Fruit fly (Drosophila melanogaster): ENCODE results near the gene Pbp95.
A peak's percentile ranks its signal among the peaks of the same experiment; 100 is the strongest.

Gene Pbp95

dm6 chr3R:8037896-8038295, 24.3 kb downstream of the Pbp95 start:
- TF ChIP-seq CG11902 (GFP tag; optimal IDR thresholded peaks at IDR 0.05) (peak; percentile 47), CG3919 (GFP tag; optimal IDR thresholded peaks at IDR 0.05) (peak; percentile 83), CG15336 (GFP tag; IDR thresholded peaks at IDR 0.05) (peak; percentile 82), CG10631 (GFP tag; optimal IDR thresholded peaks at IDR 0.05) (peak; percentile 54), CG11762 (GFP tag; optimal IDR thresholded peaks at IDR 0.05; ENCODE audit: insufficient read depth) (peak; percentile 55), pdm3 (GFP tag; optimal IDR thresholded peaks at IDR 0.05) (peak; percentile 56), Ets21C (GFP tag; optimal IDR thresholded peaks at IDR 0.05) (peak; percentile 13), Eip75B (GFP tag; optimal IDR thresholded peaks at IDR 0.05) (peak; percentile 58), dac (GFP tag; optimal IDR thresholded peaks at IDR 0.05) (peak; percentile 69), CG1621 (tag; optimal IDR thresholded peaks at IDR 0.05) (no peak), CG31627 (GFP tag; optimal IDR thresholded peaks at IDR 0.05) (peak; percentile 48), ss (GFP tag; optimal IDR thresholded peaks at IDR 0.05) (no peak), Eip78C (GFP tag) (peak; percentile 90), CG32006 (GFP tag; optimal IDR thresholded peaks at IDR 0.05) (peak; percentile 84), net (GFP tag; optimal IDR thresholded peaks at IDR 0.05) (peak; percentile 47), vri (GFP tag; optimal IDR thresholded peaks at IDR 0.05) (no peak), Sox15 (GFP tag; optimal IDR thresholded peaks at IDR 0.05) (no peak), Blimp-1 (GFP tag; optimal IDR thresholded peaks at IDR 0.05) (peak; percentile 10), Gug (GFP tag; IDR thresholded peaks at IDR 0.05) (peak; percentile 79), esn (GFP tag; optimal IDR thresholded peaks at IDR 0.05) (peak; percentile 62), dsx (GFP tag; optimal IDR thresholded peaks at IDR 0.05; ENCODE audit: poor library complexity, severe bottlenecking) (peak; percentile 19), CG6854 (GFP tag; optimal IDR thresholded peaks at IDR 0.05) (no peak), fd85E (GFP tag; optimal IDR thresholded peaks at IDR 0.05) (no peak), Lpt (GFP tag; optimal IDR thresholded peaks at IDR 0.05) (peak; percentile 39), CG6792 (GFP tag; optimal IDR thresholded peaks at IDR 0.05) (peak; percentile 61), spab (GFP tag; optimal IDR thresholded peaks at IDR 0.05) (peak; percentile 21), cyc (GFP tag; optimal IDR thresholded peaks at IDR 0.05) (peak; percentile 55), CG6276 (GFP tag; optimal IDR thresholded peaks at IDR 0.05) (peak; percentile 78), Hr4 (GFP tag; optimal IDR thresholded peaks at IDR 0.05) (peak; percentile 86), CG11294 (GFP tag; IDR thresholded peaks at IDR 0.05) (peak; percentile 64), CG6163 (GFP tag; IDR thresholded peaks at IDR 0.05) (peak; percentile 90), Met (GFP tag; optimal IDR thresholded peaks at IDR 0.05) (peak; percentile 49), Sox102F (GFP tag; optimal IDR thresholded peaks at IDR 0.05) (peak; percentile 51), CG16779 (tag; optimal IDR thresholded peaks at IDR 0.05) (no peak), acj6 (GFP tag; optimal IDR thresholded peaks at IDR 0.05) (peak; percentile 54), CG8632 (GFP tag; optimal IDR thresholded peaks at IDR 0.05) (peak; percentile 50), Ets96B (tag; optimal IDR thresholded peaks at IDR 0.05) (peak; percentile 53), lz (GFP tag; optimal IDR thresholded peaks at IDR 0.05) (peak; percentile 48), CG3032 (tag; optimal IDR thresholded peaks at IDR 0.05) (peak; percentile 46), achi (GFP tag; optimal IDR thresholded peaks at IDR 0.05) (peak; percentile 55), CG34406 (GFP tag; optimal IDR thresholded peaks at IDR 0.05) (peak; percentile 50), Hr38 (GFP tag; optimal IDR thresholded peaks at IDR 0.05) (no peak), salr (GFP tag; optimal IDR thresholded peaks at IDR 0.05) (peak in 1 of 2 experiments; percentile 46), Sox14 (GFP tag; optimal IDR thresholded peaks at IDR 0.05) (peak; percentile 38), fkh (GFP tag; optimal IDR thresholded peaks at IDR 0.05) (no peak), CG8119 (GFP tag; IDR thresholded peaks at IDR 0.05) (peak; percentile 88), CG10669 (GFP tag; optimal IDR thresholded peaks at IDR 0.05) (peak; percentile 61), topi (GFP tag; optimal IDR thresholded peaks at IDR 0.05) (peak; percentile 58), CG4318 (GFP tag; optimal IDR thresholded peaks at IDR 0.05) (peak; percentile 71), fd59A (GFP tag; optimal IDR thresholded peaks at IDR 0.05) (no peak), CG8319 (GFP tag; optimal IDR thresholded peaks at IDR 0.05) (peak; percentile 54), CG6808 (GFP tag; optimal IDR thresholded peaks at IDR 0.05) (peak; percentile 46)
